Fruit fly (Drosophila melanogaster): ENCODE results near the gene CG13850.

DNA sequence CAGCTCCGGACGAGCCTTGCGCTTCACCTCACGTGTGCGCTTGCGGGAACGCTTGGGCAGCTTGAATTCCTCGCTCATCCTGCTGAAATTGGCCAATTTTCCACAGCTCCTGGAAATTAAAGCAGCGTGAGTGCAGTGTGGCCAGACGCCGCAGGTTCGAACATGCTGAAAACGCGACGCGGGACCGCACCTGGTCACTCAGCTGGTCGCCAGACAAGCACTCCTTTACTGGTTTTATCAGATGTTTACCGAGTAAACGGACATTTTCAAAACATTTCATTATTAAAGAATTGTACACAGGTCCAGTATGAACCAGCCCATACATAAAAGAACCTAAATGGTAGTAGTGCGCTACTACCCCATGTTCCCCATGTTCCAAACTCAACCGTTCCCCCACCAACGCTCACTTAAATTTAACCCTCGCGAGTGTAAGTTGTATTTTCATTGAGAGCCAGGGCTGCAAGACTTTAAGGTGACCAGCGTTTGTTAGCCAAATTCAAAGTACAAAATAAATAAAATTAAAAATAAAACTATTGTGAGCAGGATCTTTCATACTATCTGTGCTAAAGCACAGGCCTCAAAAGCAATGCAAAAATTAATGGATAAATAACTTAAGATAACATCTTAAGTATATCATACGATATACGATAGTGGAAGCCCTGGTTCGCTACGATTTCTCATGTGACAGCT is 48.4 kb downstream of the CG13850 start, which contains the start of the genes JMJD6, CG7071 and Muted:
- no peak for TF ChIP-seq Dif (GFP tag; optimal IDR thresholded peaks at IDR 0.05; ENCODE audit: partially characterized antibody)
- peak; percentile 87 for TF ChIP-seq HLH106 (tag; optimal IDR thresholded peaks at IDR 0.05)
- TF ChIP-seq Mio (GFP tag; optimal IDR thresholded peaks at IDR 0.05): peak; percentile 18
- peak; percentile 95 for TF ChIP-seq Hnf4 (GFP tag; optimal IDR thresholded peaks at IDR 0.05)
- TF ChIP-seq GATAd (GFP tag; optimal IDR thresholded peaks at IDR 0.05): no peak
- TF ChIP-seq sv (GFP tag; optimal IDR thresholded peaks at IDR 0.05): peak; percentile 91
- TF ChIP-seq h (GFP tag; optimal IDR thresholded peaks at IDR 0.05): peak; percentile 94

Measured in whole organism, wandering third instar larva.